Fruit fly (Drosophila melanogaster) whole organism, prepupa: ENCODE results near the gene ric8a.

Experiments
- CG10631 ChIP-seq: fragments of 200-800 bp; sonication (Bioruptor generic); optimal IDR thresholded peaks from 2 replicates; lab custom pipeline; 2016; ENCODE audit warnings: missing biosample characterization, missing genetic modification characterization
- CG11294 ChIP-seq: fragments of 200-800 bp; sonication (Bioruptor generic); IDR thresholded peaks from 2 replicates; pipeline ENCODE4 v1.3.6; 2022; ENCODE audit warnings: missing biosample characterization, missing genetic modification characterization
- CG11762 ChIP-seq: fragments of 200-800 bp; sonication (Bioruptor generic); optimal IDR thresholded peaks from 3 replicates; lab custom pipeline; 2016; ENCODE audit warnings: missing biosample characterization, missing genetic modification characterization; ENCODE audit not compliant: insufficient read depth
- CG31627 ChIP-seq: fragments of 200-800 bp; sonication (Bioruptor generic); optimal IDR thresholded peaks from 3 replicates; lab custom pipeline; 2016; ENCODE audit warnings: missing biosample characterization, missing genetic modification characterization
- CG34406 ChIP-seq: fragments of 200-800 bp; sonication (Bioruptor generic); optimal IDR thresholded peaks from 3 replicates; lab custom pipeline; 2016; ENCODE audit warnings: missing biosample characterization, missing genetic modification characterization
- CG6163 ChIP-seq: fragments of 200-800 bp; sonication (Bioruptor generic); IDR thresholded peaks from 3 replicates; pipeline ENCODE4 v1.3.6; 2022; ENCODE audit warnings: missing biosample characterization, missing genetic modification characterization
- CG6808 ChIP-seq: fragments of 200-800 bp; sonication (Bioruptor generic); optimal IDR thresholded peaks from 3 replicates; lab custom pipeline; 2017; ENCODE audit warnings: missing biosample characterization, missing genetic modification characterization, mild to moderate bottlenecking, moderate library complexity, missing genetic modification reagents
- CG7368 ChIP-seq: fragments of 200-800 bp; sonication (Bioruptor generic); optimal IDR thresholded peaks from 3 replicates; lab custom pipeline; 2016; ENCODE audit warnings: missing biosample characterization, missing genetic modification characterization
- Eip75B ChIP-seq: fragments of 200-800 bp; sonication (Bioruptor generic); optimal IDR thresholded peaks from 3 replicates; lab custom pipeline; 2016; ENCODE audit warnings: missing biosample characterization, missing genetic modification characterization
- Ets21C ChIP-seq: fragments of 200-800 bp; sonication (Bioruptor generic); optimal IDR thresholded peaks from 3 replicates; lab custom pipeline; 2016; ENCODE audit warnings: missing biosample characterization, missing genetic modification characterization
- Ets96B ChIP-seq: fragments of 200-800 bp; optimal IDR thresholded peaks from 2 replicates; lab custom pipeline; 2019; ENCODE audit warnings: missing biosample characterization, mild to moderate bottlenecking, missing genetic modification characterization, moderate library complexity
- Hr4 ChIP-seq: fragments of 200-800 bp; sonication (Bioruptor generic); optimal IDR thresholded peaks from 3 replicates; lab custom pipeline; 2016; ENCODE audit warnings: missing biosample characterization, missing genetic modification characterization
- Sox102F ChIP-seq: fragments of 200-800 bp; sonication (Bioruptor generic); optimal IDR thresholded peaks from 2 replicates; lab custom pipeline; 2016; ENCODE audit warnings: missing biosample characterization, mild to moderate bottlenecking, missing genetic modification characterization
- topi ChIP-seq: fragments of 200-800 bp; sonication (Bioruptor generic); optimal IDR thresholded peaks from 3 replicates; lab custom pipeline; 2016; ENCODE audit warnings: missing biosample characterization, missing genetic modification characterization

dm6 chrX:9267598-9267997 lies 11.6 kb downstream of the ric8a start, which contains the start of gene Erk7:
- no peak for TF ChIP-seq CG10631 (GFP tag; lab: Kevin White, UChicago)
- TF ChIP-seq CG34406, result no peak
- no peak for TF ChIP-seq Hr4 (GFP tag; lab: Kevin White, UChicago)
- TF ChIP-seq CG11762 (GFP tag; lab: Kevin White, UChicago), result no peak
- TF ChIP-seq Sox102F, result no peak
- no peak for TF ChIP-seq CG6808 (GFP tag; lab: Kevin White, UChicago)
- no peak for TF ChIP-seq Eip75B
- TF ChIP-seq Ets21C (GFP tag; lab: Kevin White, UChicago), result no peak
- no peak for TF ChIP-seq CG6163
- no peak for TF ChIP-seq CG7368 (GFP tag; lab: Kevin White, UChicago)
- TF ChIP-seq CG11294 (GFP tag; lab: Robert Waterston, UW), result no peak
- no peak for TF ChIP-seq Ets96B (tag; lab: Kevin White, UChicago)
- no peak for TF ChIP-seq topi (GFP tag; lab: Kevin White, UChicago)
- no peak for TF ChIP-seq CG31627 (GFP tag; lab: Kevin White, UChicago)
